Worm (Caenorhabditis elegans): ENCODE data around the gene Y75B8A.18.
"Not testable (repeated sequence)": the region's sequence is repeated elsewhere in the genome, so short reads cannot be mapped to it uniquely, and the experiment has no call there.

DNA sequence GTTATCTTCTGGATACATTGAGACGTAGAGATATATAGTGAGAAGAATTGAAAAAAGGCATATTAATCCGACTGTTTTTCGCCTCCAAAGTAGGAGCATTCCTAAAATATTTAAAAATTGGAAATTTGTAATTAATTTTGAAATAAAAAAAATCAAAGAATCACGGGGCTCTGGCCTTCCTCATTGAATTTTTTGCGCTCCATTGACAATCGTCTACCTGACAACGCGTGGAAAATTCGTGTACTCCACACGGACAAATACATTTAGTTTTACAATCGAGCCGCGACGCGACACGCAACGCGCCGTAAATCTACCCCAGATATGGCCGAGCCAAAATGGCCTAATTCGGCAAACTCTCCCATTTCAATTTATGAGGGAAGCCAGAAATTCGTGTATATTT, 48.9 kb downstream of the Y75B8A.18 start, which contains the start of gene gly-11:
- not testable (repeated sequence) for TF ChIP-seq flt-1 (GFP tag; IDR thresholded peaks at IDR 0.05); ama-1 (optimal IDR thresholded peaks at IDR 0.05); sea-1 (GFP tag; conservative IDR thresholded peaks at IDR 0.05); hmg-4 (GFP tag; optimal IDR thresholded peaks at IDR 0.05); aly-1 (tag; optimal IDR thresholded peaks at IDR 0.05); F13C5.2 (tag; optimal IDR thresholded peaks at IDR 0.05)

All from whole organism, early embryonic.